Worm (Caenorhabditis elegans) whole organism, L2 larva: Measurements from ENCODE around the gene exc-9.
A peak's percentile ranks its signal among the peaks of the same experiment; 100 is the strongest.

Experiments used
- ama-1 ChIP-seq: fragments of 150-350 bp; optimal IDR thresholded peaks from 2 replicates; lab custom pipeline; 2018; ENCODE audit warnings: inconsistent platforms
- ceh-16 ChIP-seq: fragments of 150-350 bp; optimal IDR thresholded peaks from 2 replicates; lab custom pipeline; 2014; ENCODE audit warnings: missing biosample characterization, missing genetic modification characterization
- dmd-4 ChIP-seq: sonication (generic microtip); optimal IDR thresholded peaks from 2 replicates; lab custom pipeline; 2017; ENCODE audit warnings: missing biosample characterization, missing genetic modification characterization
- egl-27 ChIP-seq: sonication (generic microtip); optimal IDR thresholded peaks from 3 replicates; lab custom pipeline; 2017; ENCODE audit warnings: missing biosample characterization, missing genetic modification reagents, missing genetic modification characterization
- fos-1 ChIP-seq: fragments of 150-350 bp; optimal IDR thresholded peaks from 2 replicates; lab custom pipeline; 2014; ENCODE audit warnings: missing biosample characterization, missing genetic modification characterization
- lin-13 ChIP-seq: fragments of 150-350 bp; optimal IDR thresholded peaks from 2 replicates; lab custom pipeline; 2014; ENCODE audit warnings: missing biosample characterization, missing genetic modification reagents, missing genetic modification characterization
- nhr-237 ChIP-seq: fragments of 150-350 bp; optimal IDR thresholded peaks from 2 replicates; lab custom pipeline; 2014; ENCODE audit warnings: missing biosample characterization, missing genetic modification characterization
- nhr-6 ChIP-seq: fragments of 150-350 bp; optimal IDR thresholded peaks from 2 replicates; lab custom pipeline; 2014; ENCODE audit warnings: missing biosample characterization, missing genetic modification characterization
- peb-1 ChIP-seq: fragments of 150-350 bp; optimal IDR thresholded peaks from 2 replicates; lab custom pipeline; 2014; ENCODE audit warnings: missing biosample characterization, missing genetic modification characterization
- snpc-4 ChIP-seq: fragments of 150-350 bp; optimal IDR thresholded peaks from 2 replicates; lab custom pipeline; 2014; ENCODE audit warnings: missing biosample characterization, missing genetic modification characterization

ce11 chrIV:7982024-7982576, 41.3 kb upstream of the exc-9 start, which contains the start of gene arf-5:
- TF ChIP-seq ama-1 (lab: Kevin White, UChicago) (no peak), peb-1 (no peak), lin-13 (GFP tag; lab: Kevin White, UChicago) (peak; percentile 37), egl-27 (no peak), fos-1 (tag; lab: Kevin White, UChicago) (no peak), dmd-4 (tag; lab: Kevin White, UChicago) (no peak), snpc-4 (tag; lab: Kevin White, UChicago) (no peak), nhr-6 (tag; lab: Kevin White, UChicago) (no peak), nhr-237 (tag; lab: Kevin White, UChicago) (no peak), ceh-16 (tag; lab: Kevin White, UChicago) (no peak)
